Worm (Caenorhabditis elegans) whole organism, mixed stage, embryonic: ENCODE data around the gene F07D3.3.

Experiments
- ces-1 ChIP-seq: fragments of 150-350 bp; optimal IDR thresholded peaks from 2 replicates; lab custom pipeline; 2014; ENCODE audit warnings: missing biosample characterization, missing genetic modification reagents, missing genetic modification characterization
- nhr-12 ChIP-seq: fragments of 150-350 bp; optimal IDR thresholded peaks from 2 replicates; lab custom pipeline; 2014; ENCODE audit warnings: missing biosample characterization, missing genetic modification characterization
- unc-39 ChIP-seq: fragments of 150-350 bp; optimal IDR thresholded peaks from 2 replicates; lab custom pipeline; 2014; ENCODE audit warnings: missing biosample characterization, missing genetic modification characterization

- TF ChIP-seq ces-1 (no peak), nhr-12 (tag; lab: Kevin White, UChicago) (no peak), unc-39 (tag; lab: Kevin White, UChicago) (no peak)
These were observed 45.9 kb downstream of the F07D3.3 start, which contains the start of gene F36D4.1 for ce11 chrV:9416624-9417023.
